Fruit fly (Drosophila melanogaster): Measurements from ENCODE around the gene vri.

vri gene

dm6 chr2L:5303044-5303904 lies 14.5 kb downstream of the vri start (continued):
- TF ChIP-seq CG30403 (GFP tag; optimal IDR thresholded peaks at IDR 0.05) (no peak), CG6272 (GFP tag; IDR thresholded peaks at IDR 0.05) (no peak), CG31224 (GFP tag; IDR thresholded peaks at IDR 0.05) (no peak), D19A (tag; optimal IDR thresholded peaks at IDR 0.05) (no peak), CG12155 (GFP tag; optimal IDR thresholded peaks at IDR 0.05) (no peak), CG7987 (GFP tag; optimal IDR thresholded peaks at IDR 0.05) (peak; percentile 72), CG17361 (GFP tag; IDR thresholded peaks at IDR 0.05) (peak; percentile 26; the same call in 1 of the 3 replicates), gce (GFP tag; IDR thresholded peaks at IDR 0.05) (0 out of 3 replicates have a peak, but pooled peaks have one; percentile 16), CG14441 (GFP tag; IDR thresholded peaks at IDR 0.05) (no peak), CG8388 (GFP tag; optimal IDR thresholded peaks at IDR 0.05) (no peak), Hand (GFP tag; optimal IDR thresholded peaks at IDR 0.05) (no peak), lov (optimal IDR thresholded peaks at IDR 0.05) (no peak), lov (GFP tag; IDR thresholded peaks at IDR 0.05) (no peak), slp2 (GFP tag; optimal IDR thresholded peaks at IDR 0.05) (no peak), CG14667 (GFP tag; IDR thresholded peaks at IDR 0.05) (no peak), Dref (GFP tag; IDR thresholded peaks at IDR 0.05) (no peak), CG8281 (tag; optimal IDR thresholded peaks at IDR 0.05) (peak; percentile 97), pros (GFP tag; optimal IDR thresholded peaks at IDR 0.05) (no peak), CG30431 (GFP tag; optimal IDR thresholded peaks at IDR 0.05) (no peak), CG6854 (GFP tag; optimal IDR thresholded peaks at IDR 0.05) (no peak), gro (GFP tag; optimal IDR thresholded peaks at IDR 0.05) (no peak), Stat92E (GFP tag; optimal IDR thresholded peaks at IDR 0.05) (no peak), CG12071 (GFP tag; optimal IDR thresholded peaks at IDR 0.05) (peak; percentile 64), Oli (tag; optimal IDR thresholded peaks at IDR 0.05) (no peak), jing (GFP tag; optimal IDR thresholded peaks at IDR 0.05) (no peak), Abd-B (GFP tag; optimal IDR thresholded peaks at IDR 0.05) (no peak), CG15269 (tag; optimal IDR thresholded peaks at IDR 0.05) (peak; percentile 8), CG6689 (GFP tag; IDR thresholded peaks at IDR 0.05) (no peak; the same call in 1 of the 2 replicates), vnd (GFP tag; IDR thresholded peaks at IDR 0.05; ENCODE audit: partially characterized antibody) (no peak), bab2 (GFP tag; optimal IDR thresholded peaks at IDR 0.05) (no peak), CG8359 (GFP tag; optimal IDR thresholded peaks at IDR 0.05; ENCODE audit: borderline replicate concordance) (peak; percentile 23), Awh (GFP tag; IDR thresholded peaks at IDR 0.05) (peak; percentile 45; the same call in 1 of the 2 replicates), Blimp-1 (GFP tag; optimal IDR thresholded peaks at IDR 0.05) (peak; percentile 23), Deaf1 (tag; optimal IDR thresholded peaks at IDR 0.05) (peak; percentile 15), CG9437 (GFP tag; optimal IDR thresholded peaks at IDR 0.05) (peak; percentile 50), br (optimal IDR thresholded peaks at IDR 0.05) (no peak), NK7.1 (GFP tag; optimal IDR thresholded peaks at IDR 0.05) (no peak), sug (tag; optimal IDR thresholded peaks at IDR 0.05) (peak; percentile 4), Ssrp (tag; optimal IDR thresholded peaks at IDR 0.05) (no peak), Mrtf (GFP tag; IDR thresholded peaks at IDR 0.05) (no peak), CG2678 (tag; optimal IDR thresholded peaks at IDR 0.05) (peak; percentile 33), CG34376 (GFP tag; optimal IDR thresholded peaks at IDR 0.05) (peak; percentile 1), Dll (GFP tag; IDR thresholded peaks at IDR 0.05; ENCODE audit: partially characterized antibody) (no peak), CG1024 (GFP tag; IDR thresholded peaks at IDR 0.05) (no peak), B-H1 (GFP tag; IDR thresholded peaks at IDR 0.05) (no peak), CG33213 (GFP tag; optimal IDR thresholded peaks at IDR 0.05) (no peak), Atf-2 (GFP tag; optimal IDR thresholded peaks at IDR 0.05) (no peak), Fer2 (tag; optimal IDR thresholded peaks at IDR 0.05) (no peak), lmd (GFP tag; IDR thresholded peaks at IDR 0.05) (no peak), CG12942 (GFP tag; optimal IDR thresholded peaks at IDR 0.05) (no peak)

Data from whole organism, embryonic.